Worm (Caenorhabditis elegans) whole organism, L4 larva: Measurements from ENCODE around the gene srgp-1.

Experiments used
- F49E8.2 ChIP-seq: sonication (generic microtip); optimal IDR thresholded peaks from 2 replicates; lab custom pipeline; 2016; ENCODE audit warnings: missing compliant biosample characterization, mild to moderate bottlenecking, missing genetic modification characterization, borderline replicate concordance
- T20F7.1 ChIP-seq: fragments of 200-800 bp; sonication (Bioruptor generic); optimal IDR thresholded peaks from 2 replicates; lab custom pipeline; 2018; ENCODE audit warnings: mild to moderate bottlenecking, missing genetic modification characterization, missing compliant biosample characterization
- Y5F2A.4 ChIP-seq: fragments of 200-800 bp; sonication (Bioruptor generic); optimal IDR thresholded peaks from 2 replicates; lab custom pipeline; 2018; ENCODE audit warnings: mild to moderate bottlenecking, missing genetic modification characterization, missing compliant biosample characterization
- ceh-28 ChIP-seq: fragments of 150-350 bp; optimal IDR thresholded peaks from 2 replicates; lab custom pipeline; 2014; ENCODE audit warnings: missing biosample characterization, missing genetic modification reagents, missing genetic modification characterization
- ceh-62 ChIP-seq: sonication (generic microtip); optimal IDR thresholded peaks from 2 replicates; lab custom pipeline; 2017; ENCODE audit warnings: missing biosample characterization, missing genetic modification characterization
- ceh-82 ChIP-seq: sonication (generic microtip); optimal IDR thresholded peaks from 2 replicates; lab custom pipeline; 2017; ENCODE audit warnings: missing biosample characterization, missing genetic modification characterization
- daf-8 ChIP-seq: fragments of 200-800 bp; sonication (Bioruptor generic); IDR thresholded peaks from 2 replicates; pipeline ENCODE4 v1.3.6; 2022; ENCODE audit warnings: missing genetic modification characterization, missing compliant biosample characterization
- dve-1 ChIP-seq: sonication (generic microtip); optimal IDR thresholded peaks from 2 replicates; lab custom pipeline; 2017; ENCODE audit warnings: antibody characterized with exemption, mild to moderate bottlenecking, missing genetic modification characterization, missing compliant biosample characterization; ENCODE audit not compliant: insufficient read depth
- lin-29 ChIP-seq: fragments of 200-800 bp; sonication (Bioruptor generic); IDR thresholded peaks from 2 replicates; pipeline ENCODE4 v1.3.6; 2022; ENCODE audit warnings: missing genetic modification reagents, missing genetic modification characterization, missing compliant biosample characterization
- lsy-2 ChIP-seq, 2 experiments: fragments of 150-350 bp in 1 of 2; sonication (generic microtip) in 1 of 2; optimal IDR thresholded peaks; 2 replicates each; lab custom pipeline; 2014 to 2017; ENCODE audit warnings: missing biosample characterization in 2 of 2, missing genetic modification characterization in 2 of 2
- nhr-10 ChIP-seq: fragments of 150-350 bp; optimal IDR thresholded peaks from 2 replicates; lab custom pipeline; 2014; ENCODE audit warnings: missing biosample characterization, missing genetic modification characterization
- nhr-237 ChIP-seq: sonication (generic microtip); optimal IDR thresholded peaks from 2 replicates; lab custom pipeline; 2017; ENCODE audit warnings: missing biosample characterization, missing genetic modification characterization
- ztf-11 ChIP-seq: fragments of 150-350 bp; optimal IDR thresholded peaks from 2 replicates; lab custom pipeline; 2014; ENCODE audit warnings: missing biosample characterization, missing genetic modification characterization

DNA sequence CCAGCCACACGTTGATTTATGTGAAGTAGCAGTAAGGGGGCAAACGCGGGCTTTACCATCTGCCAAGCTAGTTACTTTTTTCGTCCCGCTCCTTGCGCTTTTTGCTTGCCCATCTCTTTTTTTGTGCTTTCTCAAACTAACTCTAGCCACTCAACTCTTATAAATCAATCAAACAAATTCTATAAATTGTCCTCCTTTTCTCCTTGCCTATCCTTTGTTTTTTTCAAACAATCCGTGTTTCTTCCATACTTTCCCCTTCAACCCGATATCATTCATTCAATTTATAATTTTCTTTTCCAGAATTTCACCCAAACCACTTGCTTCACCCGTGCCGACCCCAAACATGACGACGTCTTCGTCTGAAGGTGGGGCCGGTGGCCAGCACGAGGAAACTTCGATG, at the start of gene srgp-1:
- TF ChIP-seq Y5F2A.4 (GFP tag; lab: Kevin White, UChicago), result no peak
- no peak for TF ChIP-seq lin-29 (GFP tag; lab: Robert Waterston, UW)
- no peak for TF ChIP-seq nhr-237 (tag; lab: Kevin White, UChicago)
- no peak for TF ChIP-seq daf-8
- no peak for TF ChIP-seq ceh-62 (tag; lab: Kevin White, UChicago)
- no peak for TF ChIP-seq lsy-2 (tag; optimal IDR thresholded peaks at IDR 0.05; lab: Kevin White, UChicago)
- no peak for TF ChIP-seq ztf-11
- no peak for TF ChIP-seq nhr-10
- TF ChIP-seq T20F7.1 (GFP tag; lab: Kevin White, UChicago), result no peak
- no peak for TF ChIP-seq ceh-82 (tag; lab: Kevin White, UChicago)
- TF ChIP-seq F49E8.2 (tag; lab: Kevin White, UChicago), result no peak
- TF ChIP-seq dve-1 (tag; lab: Kevin White, UChicago), result no peak
- TF ChIP-seq ceh-28 (tag; lab: Kevin White, UChicago), result no peak
